Worm (Caenorhabditis elegans) whole organism, late embryonic: Measurements from ENCODE around the gene nas-28.

Experiments used
- ama-1 ChIP-seq: fragments of 150-350 bp; optimal IDR thresholded peaks from 2 replicates; lab custom pipeline; 2014
- ets-4 ChIP-seq: sonication (generic microtip); optimal IDR thresholded peaks from 2 replicates; lab custom pipeline; 2016; ENCODE audit warnings: missing genetic modification characterization, missing compliant biosample characterization
- gmeb-2 ChIP-seq: sonication (generic microtip); optimal IDR thresholded peaks from 2 replicates; lab custom pipeline; 2016; ENCODE audit warnings: missing genetic modification characterization, inconsistent platforms, missing compliant biosample characterization
- nhr-11 ChIP-seq: fragments of 150-350 bp; optimal IDR thresholded peaks from 2 replicates; lab custom pipeline; 2014; ENCODE audit warnings: missing biosample characterization, missing genetic modification characterization
- tbx-2 ChIP-seq: sonication (generic microtip); optimal IDR thresholded peaks from 2 replicates; lab custom pipeline; 2016; ENCODE audit warnings: missing genetic modification characterization, missing compliant biosample characterization

DNA sequence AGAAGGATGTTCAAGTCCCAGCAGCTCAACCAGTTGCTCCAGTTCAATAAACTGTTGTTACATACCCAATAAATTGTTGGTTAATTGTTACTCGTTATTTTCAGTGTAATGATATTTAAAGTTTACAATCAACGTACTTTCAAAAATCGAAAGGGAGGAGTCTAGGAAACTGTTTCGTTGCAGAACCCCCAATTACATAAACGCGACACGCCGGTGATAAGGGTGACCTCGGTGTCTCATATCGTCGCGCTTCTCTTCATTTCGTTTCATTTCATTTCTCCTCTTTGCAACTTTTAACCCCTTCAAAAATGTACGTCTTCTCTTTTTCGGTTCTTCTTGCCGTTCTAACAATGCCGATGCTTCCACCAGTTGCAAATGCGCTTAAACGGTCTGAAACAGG, 24.9 kb upstream of the nas-28 start, which contains the start of gene C23G10.2:
- TF ChIP-seq ets-4 (no peak), gmeb-2 (no peak), tbx-2 (tag; lab: Kevin White, UChicago) (no peak), ama-1 (lab: Kevin White, UChicago) (no peak), nhr-11 (tag; lab: Kevin White, UChicago) (no peak)
